Fruit fly (Drosophila melanogaster): Measurements from ENCODE around the gene CG45064.
A peak's percentile ranks its signal among the peaks of the same experiment; 100 is the strongest.

The CG45064 gene

DNA sequence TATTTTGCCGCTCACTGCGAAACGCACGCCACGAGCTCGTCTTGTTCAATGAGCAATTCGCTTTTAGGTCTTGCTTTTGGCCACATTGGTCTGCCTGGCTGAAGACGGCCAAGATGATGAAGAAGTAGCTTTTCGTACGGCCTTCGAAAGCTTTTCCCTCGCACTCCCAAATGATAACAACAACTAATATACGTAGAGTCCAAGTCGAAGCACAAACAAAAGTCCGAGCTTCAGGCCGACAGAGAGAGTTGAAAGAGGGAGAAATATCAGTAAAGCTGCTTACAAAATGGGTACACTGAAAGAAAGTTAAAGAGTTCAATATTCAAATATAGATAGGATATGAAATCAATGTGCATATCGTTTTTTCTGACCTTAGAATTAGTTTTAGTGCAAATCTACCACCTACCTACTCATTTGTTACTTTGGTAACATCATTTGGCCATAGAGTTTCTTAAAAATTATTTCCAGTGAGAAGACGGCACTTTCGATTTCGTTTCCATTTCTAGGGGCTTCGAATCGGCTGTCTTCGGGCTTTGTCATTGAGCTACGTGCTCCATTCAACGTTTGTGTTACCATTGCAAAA is at the start of gene CG45064, which contains the start of gene CG45065 (continued):
- TF ChIP-seq lola (GFP tag; optimal IDR thresholded peaks at IDR 0.05): peak in 1 of 3 experiments; percentile 79
- TF ChIP-seq CG4730 (GFP tag; IDR thresholded peaks at IDR 0.05): peak; percentile 73
- TF ChIP-seq tna (GFP tag; IDR thresholded peaks at IDR 0.05; ENCODE audit: partially characterized antibody): no peak
- TF ChIP-seq sug (tag; optimal IDR thresholded peaks at IDR 0.05): peak; percentile 40
- peak; percentile 83 for TF ChIP-seq CG32772 (GFP tag; IDR thresholded peaks at IDR 0.05)
- no peak; the same call in 1 of the 2 replicates for TF ChIP-seq klu (GFP tag; IDR thresholded peaks at IDR 0.05)
- no peak for TF ChIP-seq lov (optimal IDR thresholded peaks at IDR 0.05)
- TF ChIP-seq lov (GFP tag; IDR thresholded peaks at IDR 0.05): no peak; the same call in 1 of the 3 replicates
- TF ChIP-seq ftz-f1 (GFP tag; optimal IDR thresholded peaks at IDR 0.05): no peak
- peak; percentile 56 for TF ChIP-seq en (GFP tag; optimal IDR thresholded peaks at IDR 0.05)
- TF ChIP-seq CG34376 (GFP tag; optimal IDR thresholded peaks at IDR 0.05): no peak
- peak; percentile 66 for TF ChIP-seq tgo (GFP tag; IDR thresholded peaks at IDR 0.05)
- no peak for TF ChIP-seq CG7963 (GFP tag; IDR thresholded peaks at IDR 0.05; ENCODE audit: partially characterized antibody)
- peak in 1 of 2 experiments; percentile 95 for TF ChIP-seq eve (GFP tag; optimal IDR thresholded peaks at IDR 0.05)
- peak; percentile 78 for TF ChIP-seq Hsf (GFP tag; optimal IDR thresholded peaks at IDR 0.05)
- TF ChIP-seq bsh (GFP tag; optimal IDR thresholded peaks at IDR 0.05): peak in 1 of 2 experiments; percentile 94
- TF ChIP-seq CG8765 (GFP tag; IDR thresholded peaks at IDR 0.05): no peak
- peak; percentile 68 for TF ChIP-seq CG12236 (GFP tag; optimal IDR thresholded peaks at IDR 0.05)
- TF ChIP-seq nmo (GFP tag; optimal IDR thresholded peaks at IDR 0.05): peak; percentile 90
- peak; percentile 61 for TF ChIP-seq twi (tag; optimal IDR thresholded peaks at IDR 0.05)
- TF ChIP-seq nom (GFP tag; optimal IDR thresholded peaks at IDR 0.05): no peak
- peak; percentile 58 for TF ChIP-seq CG15011 (GFP tag; optimal IDR thresholded peaks at IDR 0.05)
- peak; percentile 81 for TF ChIP-seq row (GFP tag; IDR thresholded peaks at IDR 0.05)
- TF ChIP-seq CG13424 (tag; optimal IDR thresholded peaks at IDR 0.05): peak; percentile 88
- TF ChIP-seq scrt (GFP tag; optimal IDR thresholded peaks at IDR 0.05): peak; percentile 69
- no peak for TF ChIP-seq CG14860 (GFP tag; IDR thresholded peaks at IDR 0.05; ENCODE audit: partially characterized antibody)
- no peak for TF ChIP-seq nerfin-2 (GFP tag; IDR thresholded peaks at IDR 0.05; ENCODE audit: partially characterized antibody)
- TF ChIP-seq Usf (GFP tag; optimal IDR thresholded peaks at IDR 0.05): peak; percentile 60
- TF ChIP-seq maf-S (GFP tag; optimal IDR thresholded peaks at IDR 0.05): peak; percentile 68
- peak; percentile 67 for TF ChIP-seq dati (GFP tag; IDR thresholded peaks at IDR 0.05)
- TF ChIP-seq Meics (GFP tag; optimal IDR thresholded peaks at IDR 0.05): peak; percentile 73
- peak; percentile 75 for TF ChIP-seq nau (GFP tag; optimal IDR thresholded peaks at IDR 0.05)
- peak; percentile 9 for TF ChIP-seq YL-1 (GFP tag; optimal IDR thresholded peaks at IDR 0.05)
- TF ChIP-seq NC2β (GFP tag; optimal IDR thresholded peaks at IDR 0.05): peak; percentile 73
- TF ChIP-seq CG4424 (GFP tag; optimal IDR thresholded peaks at IDR 0.05): peak; percentile 78
- TF ChIP-seq pho (GFP tag; optimal IDR thresholded peaks at IDR 0.05): peak; percentile 73
- TF ChIP-seq sd (tag; optimal IDR thresholded peaks at IDR 0.05): peak; percentile 43
- no peak for TF ChIP-seq CG2129 (GFP tag; IDR thresholded peaks at IDR 0.05; ENCODE audit: partially characterized antibody)
- peak; percentile 63 for TF ChIP-seq Myb (GFP tag; optimal IDR thresholded peaks at IDR 0.05)
- no peak for TF ChIP-seq Doc2 (GFP tag; IDR thresholded peaks at IDR 0.05)
- peak; percentile 27 for TF ChIP-seq tup (GFP tag; optimal IDR thresholded peaks at IDR 0.05)
- TF ChIP-seq chm (GFP tag; IDR thresholded peaks at IDR 0.05): no peak
- peak; percentile 83 for TF ChIP-seq gsb-n (tag; optimal IDR thresholded peaks at IDR 0.05)
- TF ChIP-seq BEAF-32 (GFP tag; optimal IDR thresholded peaks at IDR 0.05): no peak
- TF ChIP-seq dan (GFP tag; IDR thresholded peaks at IDR 0.05): no peak
- TF ChIP-seq stwl (tag; optimal IDR thresholded peaks at IDR 0.05): no peak
- TF ChIP-seq sisA (GFP tag; IDR thresholded peaks at IDR 0.05): peak; percentile 91
- TF ChIP-seq CG30403 (GFP tag; optimal IDR thresholded peaks at IDR 0.05): peak; percentile 85
- peak; percentile 80 for TF ChIP-seq CG6254 (GFP tag; optimal IDR thresholded peaks at IDR 0.05)
